Fruit fly (Drosophila melanogaster) S2 (cell line): ENCODE measurements around the gene CG12768.

Source experiments
- CG8478 ChIP-seq: fragments of >200 bp; optimal IDR thresholded peaks from 2 replicates; lab custom pipeline; 2018
- CTCF ChIP-seq, 2 experiments: fragments of >200 bp; optimal IDR thresholded peaks; 2 replicates each; lab custom pipeline; 2018

dm6 chr3L:22888591-22889258 lies 21.6 kb upstream of the CG12768 start:
- TF ChIP-seq CTCF (optimal IDR thresholded peaks at IDR 0.05; lab: Kevin White, UChicago) (no peak), CG8478 (no peak)
